Worm (Caenorhabditis elegans) whole organism, L2 larva: ENCODE measurements around the gene Y32G9A.5.

ENCODE experiments used
- C34F6.9 ChIP-seq: fragments of 150-350 bp; optimal IDR thresholded peaks from 2 replicates; lab custom pipeline; 2014; ENCODE audit warnings: missing biosample characterization, missing genetic modification characterization
- F13H6.1 ChIP-seq: sonication (generic microtip); optimal IDR thresholded peaks from 2 replicates; lab custom pipeline; 2016; ENCODE audit warnings: missing genetic modification characterization, missing compliant biosample characterization
- R02D3.7 ChIP-seq: fragments of 150-350 bp; optimal IDR thresholded peaks from 2 replicates; lab custom pipeline; 2014; ENCODE audit warnings: missing biosample characterization, missing genetic modification characterization
- Y55F3AM.14 ChIP-seq: fragments of 200-800 bp; sonication (Bioruptor generic); optimal IDR thresholded peaks from 2 replicates; lab custom pipeline; 2018; ENCODE audit warnings: mild to moderate bottlenecking, missing genetic modification characterization, missing compliant biosample characterization
- ZK546.5 ChIP-seq: sonication (generic microtip); optimal IDR thresholded peaks from 2 replicates; lab custom pipeline; 2017; ENCODE audit warnings: missing biosample characterization, missing genetic modification characterization
- aly-2 ChIP-seq: fragments of 150-350 bp; optimal IDR thresholded peaks from 2 replicates; lab custom pipeline; 2014; ENCODE audit warnings: missing biosample characterization, missing genetic modification characterization
- blmp-1 ChIP-seq: sonication (generic microtip); optimal IDR thresholded peaks from 2 replicates; lab custom pipeline; 2017; ENCODE audit warnings: missing genetic modification characterization, mild to moderate bottlenecking, missing compliant biosample characterization, antibody characterized with exemption, moderate library complexity; ENCODE audit not compliant: insufficient read depth
- ceh-82 ChIP-seq: fragments of 150-350 bp; optimal IDR thresholded peaks from 2 replicates; lab custom pipeline; 2014; ENCODE audit warnings: missing biosample characterization, missing genetic modification characterization
- crh-2 ChIP-seq: sonication (generic microtip); optimal IDR thresholded peaks from 2 replicates; lab custom pipeline; 2017; ENCODE audit warnings: missing biosample characterization, missing genetic modification characterization
- egl-27 ChIP-seq: sonication (generic microtip); optimal IDR thresholded peaks from 3 replicates; lab custom pipeline; 2017; ENCODE audit warnings: missing biosample characterization, missing genetic modification reagents, missing genetic modification characterization
- fos-1 ChIP-seq: fragments of 150-350 bp; optimal IDR thresholded peaks from 2 replicates; lab custom pipeline; 2014; ENCODE audit warnings: missing biosample characterization, missing genetic modification characterization
- gmeb-1 ChIP-seq: fragments of 150-350 bp; optimal IDR thresholded peaks from 2 replicates; lab custom pipeline; 2014; ENCODE audit warnings: missing biosample characterization, missing genetic modification characterization
- lin-11 ChIP-seq: fragments of 150-350 bp; sonication (generic microtip); optimal IDR thresholded peaks from 2 replicates; lab custom pipeline; 2014; ENCODE audit warnings: missing biosample characterization, missing genetic modification characterization, inconsistent platforms, mixed read lengths
- lin-13 ChIP-seq: fragments of 150-350 bp; optimal IDR thresholded peaks from 2 replicates; lab custom pipeline; 2014; ENCODE audit warnings: missing biosample characterization, missing genetic modification reagents, missing genetic modification characterization
- lsy-2 ChIP-seq, 2 experiments: fragments of 150-350 bp in 1 of 2; sonication (generic microtip) in 1 of 2; optimal IDR thresholded peaks; 2 replicates each; lab custom pipeline; 2014 to 2017; ENCODE audit warnings: missing biosample characterization in 2 of 2, missing genetic modification characterization in 2 of 2
- mab-5 ChIP-seq: fragments of 150-350 bp; optimal IDR thresholded peaks from 2 replicates; lab custom pipeline; 2014; ENCODE audit warnings: missing biosample characterization, missing genetic modification characterization
- mbf-1 ChIP-seq: sonication (generic microtip); optimal IDR thresholded peaks from 2 replicates; lab custom pipeline; 2017; ENCODE audit warnings: missing biosample characterization, missing genetic modification characterization
- mdl-1 ChIP-seq, 2 experiments: fragments of 150-350 bp in 1 of 2; sonication (generic microtip) in 1 of 2; optimal IDR thresholded peaks; 2 replicates each; lab custom pipeline; 2017; ENCODE audit warnings: missing biosample characterization in 2 of 2, missing genetic modification characterization in 2 of 2
- nhr-10 ChIP-seq: sonication (generic microtip); optimal IDR thresholded peaks from 2 replicates; lab custom pipeline; 2017; ENCODE audit warnings: missing biosample characterization, missing genetic modification characterization
- nhr-11 ChIP-seq: fragments of 150-350 bp; optimal IDR thresholded peaks from 2 replicates; lab custom pipeline; 2014; ENCODE audit warnings: missing biosample characterization, missing genetic modification characterization
- nhr-12 ChIP-seq: fragments of 150-350 bp; optimal IDR thresholded peaks from 2 replicates; lab custom pipeline; 2014; ENCODE audit warnings: missing biosample characterization, missing genetic modification characterization
- nhr-129 ChIP-seq: fragments of 150-350 bp; optimal IDR thresholded peaks from 2 replicates; lab custom pipeline; 2014; ENCODE audit warnings: missing biosample characterization, missing genetic modification characterization
- nhr-21 ChIP-seq: fragments of 150-350 bp; optimal IDR thresholded peaks from 2 replicates; lab custom pipeline; 2014; ENCODE audit warnings: missing biosample characterization, missing genetic modification characterization
- nhr-23 ChIP-seq: fragments of 150-350 bp; optimal IDR thresholded peaks from 2 replicates; lab custom pipeline; 2014; ENCODE audit warnings: missing biosample characterization, missing genetic modification reagents, missing genetic modification characterization
- nhr-25 ChIP-seq: fragments of 150-350 bp; sonication (generic microtip); optimal IDR thresholded peaks from 3 replicates; lab custom pipeline; 2014; ENCODE audit warnings: missing biosample characterization, missing genetic modification characterization
- nhr-6 ChIP-seq: fragments of 150-350 bp; optimal IDR thresholded peaks from 2 replicates; lab custom pipeline; 2014; ENCODE audit warnings: missing biosample characterization, missing genetic modification characterization
- sem-4 ChIP-seq: fragments of 150-350 bp; optimal IDR thresholded peaks from 2 replicates; lab custom pipeline; 2014; ENCODE audit warnings: missing biosample characterization, missing genetic modification reagents, missing genetic modification characterization
- skn-1 ChIP-seq: sonication (generic microtip); optimal IDR thresholded peaks from 2 replicates; lab custom pipeline; 2017; ENCODE audit warnings: missing biosample characterization, missing genetic modification characterization
- sma-3 ChIP-seq: sonication (generic microtip); optimal IDR thresholded peaks from 2 replicates; lab custom pipeline; 2016; ENCODE audit warnings: missing genetic modification reagents, missing genetic modification characterization, missing compliant biosample characterization
- sma-9 ChIP-seq, 2 experiments: fragments of 150-350 bp in 1 of 2; sonication (generic microtip) in 1 of 2; optimal IDR thresholded peaks; 2 replicates each; lab custom pipeline; 2014 to 2016; ENCODE audit warnings: missing genetic modification characterization in 2 of 2, mild to moderate bottlenecking in 1 of 2, missing biosample characterization in 1 of 2, missing compliant biosample characterization in 1 of 2, missing genetic modification reagents in 1 of 2, moderate library complexity in 1 of 2
- snpc-4 ChIP-seq: fragments of 150-350 bp; optimal IDR thresholded peaks from 2 replicates; lab custom pipeline; 2014; ENCODE audit warnings: missing biosample characterization, missing genetic modification characterization
- unc-39 ChIP-seq: fragments of 150-350 bp; optimal IDR thresholded peaks from 2 replicates; lab custom pipeline; 2014; ENCODE audit warnings: missing biosample characterization, missing genetic modification characterization
- unc-55 ChIP-seq: fragments of 150-350 bp; sonication (generic microtip); optimal IDR thresholded peaks from 3 replicates; lab custom pipeline; 2014; ENCODE audit warnings: missing biosample characterization, missing genetic modification reagents, missing genetic modification characterization
- unc-62 ChIP-seq: fragments of 150-350 bp; optimal IDR thresholded peaks from 2 replicates; lab custom pipeline; 2014; ENCODE audit warnings: missing biosample characterization, missing genetic modification reagents, missing genetic modification characterization
- zag-1 ChIP-seq: fragments of 150-350 bp; optimal IDR thresholded peaks from 2 replicates; lab custom pipeline; 2014; ENCODE audit warnings: missing biosample characterization, missing genetic modification characterization
- ztf-1 ChIP-seq: fragments of 200-800 bp; sonication (Bioruptor generic); conservative IDR thresholded peaks from 2 replicates; pipeline ENCODE4 v1.3.6; 2022; ENCODE audit warnings: missing genetic modification characterization, missing compliant biosample characterization
- ztf-4 ChIP-seq: fragments of 150-350 bp; optimal IDR thresholded peaks from 2 replicates; lab custom pipeline; 2014; ENCODE audit warnings: missing biosample characterization, missing genetic modification characterization

Gene Y32G9A.5

ce11 chrV:1918030-1918559 lies 10.6 kb downstream of the Y32G9A.5 start, which contains the start of gene Y32G9A.2:
Gene Y32G9A.2, plus strand, starts transcription at chrV:1918509.
- TF ChIP-seq ztf-4 = no peak
- no peak for TF ChIP-seq snpc-4 (tag; lab: Kevin White, UChicago)
- no peak for TF ChIP-seq nhr-25
- peak; percentile 62 for TF ChIP-seq unc-55 (GFP tag; lab: Kevin White, UChicago)
- TF ChIP-seq sma-9 (GFP tag; optimal IDR thresholded peaks at IDR 0.05; lab: Kevin White, UChicago) = no peak
- no peak for TF ChIP-seq sma-9 (tag; optimal IDR thresholded peaks at IDR 0.05; lab: Kevin White, UChicago)
- TF ChIP-seq R02D3.7 = no peak
- TF ChIP-seq lin-13 (GFP tag; lab: Kevin White, UChicago) = peak; percentile 34
- TF ChIP-seq zag-1 = no peak
- no peak for TF ChIP-seq skn-1 (tag; lab: Kevin White, UChicago)
- no peak for TF ChIP-seq lin-11 (tag; lab: Kevin White, UChicago)
- TF ChIP-seq nhr-129 (tag; lab: Kevin White, UChicago) = peak; percentile 50
- TF ChIP-seq egl-27 (tag; lab: Kevin White, UChicago) = no peak
- TF ChIP-seq lsy-2 (tag; optimal IDR thresholded peaks at IDR 0.05; lab: Kevin White, UChicago) = no peak
- no peak for TF ChIP-seq blmp-1 (tag; lab: Kevin White, UChicago)
- no peak for TF ChIP-seq F13H6.1 (tag; lab: Kevin White, UChicago)
- TF ChIP-seq fos-1 (tag; lab: Kevin White, UChicago) = no peak
- TF ChIP-seq mab-5 (tag; lab: Kevin White, UChicago) = no peak
- TF ChIP-seq unc-39 (tag; lab: Kevin White, UChicago) = no peak
- TF ChIP-seq mbf-1 = no peak
- no peak for TF ChIP-seq crh-2 (tag; lab: Kevin White, UChicago)
- no peak for TF ChIP-seq ceh-82 (tag; lab: Kevin White, UChicago)
- peak; percentile 41 for TF ChIP-seq gmeb-1 (tag; lab: Kevin White, UChicago)
- TF ChIP-seq mdl-1 (tag; optimal IDR thresholded peaks at IDR 0.05; lab: Kevin White, UChicago) = no peak
- no peak for TF ChIP-seq unc-62
- TF ChIP-seq nhr-11 (tag; lab: Kevin White, UChicago) = no peak
- peak; percentile 67 for TF ChIP-seq C34F6.9 (tag; lab: Kevin White, UChicago)
- no peak for TF ChIP-seq nhr-10 (tag; lab: Kevin White, UChicago)
- TF ChIP-seq nhr-21 = no peak
- TF ChIP-seq nhr-6 (tag; lab: Kevin White, UChicago) = no peak

ce11 chrV:1920105-1920504 lies 12.7 kb downstream of the Y32G9A.5 start, which contains the start of gene Y32G9A.12:
Gene Y32G9A.12, minus strand, starts transcription at chrV:1920205.
- TF ChIP-seq R02D3.7 (no peak), gmeb-1 (tag; lab: Kevin White, UChicago) (no peak)
- TF ChIP-seq, all 48 proteins: peak for 0

ce11 chrV:1921321-1921720 lies 13.9 kb downstream of the Y32G9A.5 start, which contains the start of gene gst-37:
Gene gst-37, plus strand, starts transcription at chrV:1921621.
- no peak for TF ChIP-seq ztf-1 (GFP tag; lab: Robert Waterston, UW)
- no peak for TF ChIP-seq mdl-1 (tag; optimal IDR thresholded peaks at IDR 0.05; lab: Kevin White, UChicago)
- no peak for TF ChIP-seq nhr-12 (tag; lab: Kevin White, UChicago)
- TF ChIP-seq fos-1 (tag; lab: Kevin White, UChicago) = no peak
- TF ChIP-seq sma-3 (GFP tag; lab: Kevin White, UChicago) = no peak
- TF ChIP-seq snpc-4 (tag; lab: Kevin White, UChicago) = no peak
- no peak for TF ChIP-seq blmp-1 (tag; lab: Kevin White, UChicago)
- no peak for TF ChIP-seq F13H6.1 (tag; lab: Kevin White, UChicago)

ce11 chrV:1925487-1925886 lies 18.0 kb downstream of the Y32G9A.5 start, which contains the start of gene T06A1.1:
Gene T06A1.1, minus strand, starts transcription at chrV:1925587.
- TF ChIP-seq lin-11 (tag; lab: Kevin White, UChicago) (no peak), nhr-23 (tag; lab: Kevin White, UChicago) (no peak), nhr-11 (tag; lab: Kevin White, UChicago) (no peak), crh-2 (tag; lab: Kevin White, UChicago) (no peak), aly-2 (tag; lab: Kevin White, UChicago) (no peak), Y55F3AM.14 (no peak), sem-4 (tag; lab: Kevin White, UChicago) (no peak), ZK546.5 (no peak), ztf-4 (no peak)
